Fruit fly (Drosophila melanogaster): Measurements from ENCODE around the gene Irp-1A.

Gene Irp-1A

DNA sequence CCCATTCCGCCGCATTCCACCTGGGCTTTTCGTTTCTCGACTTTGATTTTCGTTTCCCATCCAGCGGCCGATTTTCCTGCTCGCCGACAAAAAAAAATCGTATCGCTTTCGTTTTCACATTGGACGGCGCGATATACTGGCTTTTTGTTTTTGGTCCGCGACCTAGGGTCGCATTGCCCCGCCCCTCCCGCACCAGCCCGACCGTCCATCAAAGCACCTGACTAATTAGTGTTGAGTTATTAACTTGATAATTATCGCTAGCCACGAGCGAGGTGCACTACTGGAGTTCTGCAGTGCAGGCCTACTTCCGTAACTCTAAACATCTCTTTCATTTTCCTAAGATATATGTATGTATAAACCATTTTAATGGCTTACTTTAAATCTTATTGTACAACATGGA is 27.3 kb upstream of the Irp-1A start (continued):
- TF ChIP-seq h (optimal IDR thresholded peaks at IDR 0.05) = no peak
- 0 out of 3 replicates have a peak, but pooled peaks have one; percentile 22 for TF ChIP-seq CG2199 (GFP tag; IDR thresholded peaks at IDR 0.05)
- TF ChIP-seq CG13894 (tag; optimal IDR thresholded peaks at IDR 0.05) = no peak
- TF ChIP-seq CG16779 (GFP tag; IDR thresholded peaks at IDR 0.05) = no peak
- TF ChIP-seq hkb (optimal IDR thresholded peaks at IDR 0.05) = peak; percentile 36
- TF ChIP-seq hkb (GFP tag; IDR thresholded peaks at IDR 0.05) = no peak
- no peak for TF ChIP-seq gsb-n (tag; optimal IDR thresholded peaks at IDR 0.05)
- TF ChIP-seq CG31224 (GFP tag; IDR thresholded peaks at IDR 0.05) = no peak
- no peak for TF ChIP-seq schlank (tag; optimal IDR thresholded peaks at IDR 0.05)
- no peak for TF ChIP-seq CG12071 (GFP tag; optimal IDR thresholded peaks at IDR 0.05)
- no peak for TF ChIP-seq CkIIα-i1 (GFP tag; IDR thresholded peaks at IDR 0.05)
- TF ChIP-seq ham (GFP tag; IDR thresholded peaks at IDR 0.05) = no peak
- no peak for TF ChIP-seq pnt (GFP tag; optimal IDR thresholded peaks at IDR 0.05)
- no peak for TF ChIP-seq CG9437 (GFP tag; optimal IDR thresholded peaks at IDR 0.05)
- TF ChIP-seq insv (GFP tag; optimal IDR thresholded peaks at IDR 0.05) = no peak
- TF ChIP-seq CG2202 (tag; optimal IDR thresholded peaks at IDR 0.05) = no peak
- no peak for TF ChIP-seq CG6272 (GFP tag; IDR thresholded peaks at IDR 0.05)
- peak; percentile 20 for TF ChIP-seq Med (GFP tag)
- TF ChIP-seq CG9817 (tag; optimal IDR thresholded peaks at IDR 0.05) = no peak
- no peak for TF ChIP-seq Atf6 (GFP tag; IDR thresholded peaks at IDR 0.05)
- no peak for TF ChIP-seq Side (GFP tag; optimal IDR thresholded peaks at IDR 0.05)
- no peak for TF ChIP-seq CG6254 (GFP tag; optimal IDR thresholded peaks at IDR 0.05)
- 0 out of 2 replicates have a peak, but pooled peaks have one; percentile 34 for TF ChIP-seq chm (GFP tag; IDR thresholded peaks at IDR 0.05)
- no peak for TF ChIP-seq CG9876 (GFP tag; optimal IDR thresholded peaks at IDR 0.05)
- TF ChIP-seq sd (tag; optimal IDR thresholded peaks at IDR 0.05) = peak; percentile 65
- TF ChIP-seq nerfin-1 (tag; optimal IDR thresholded peaks at IDR 0.05) = no peak
- no peak for TF ChIP-seq CG12219 (GFP tag; optimal IDR thresholded peaks at IDR 0.05)
- TF ChIP-seq fd102C (GFP tag; optimal IDR thresholded peaks at IDR 0.05) = no peak
- TF ChIP-seq knrl (GFP tag; IDR thresholded peaks at IDR 0.05; ENCODE audit: partially characterized antibody) = no peak
- TF ChIP-seq sens-2 (GFP tag; IDR thresholded peaks at IDR 0.05) = no peak
- TF ChIP-seq Dip2 (GFP tag; IDR thresholded peaks at IDR 0.05) = no peak
- TF ChIP-seq CG12104 (GFP tag; optimal IDR thresholded peaks at IDR 0.05) = no peak
- TF ChIP-seq CG14050 (GFP tag; IDR thresholded peaks at IDR 0.05) = no peak
- TF ChIP-seq sc (optimal IDR thresholded peaks at IDR 0.05) = no peak
- no peak for TF ChIP-seq sc (GFP tag; optimal IDR thresholded peaks at IDR 0.05)
- TF ChIP-seq HmgD (GFP tag; optimal IDR thresholded peaks at IDR 0.05) = no peak
- no peak for TF ChIP-seq ci (GFP tag; IDR thresholded peaks at IDR 0.05)
- no peak for TF ChIP-seq zen (tag; optimal IDR thresholded peaks at IDR 0.05)
- no peak for TF ChIP-seq ewg (GFP tag; optimal IDR thresholded peaks at IDR 0.05)
- peak; percentile 62 for TF ChIP-seq crol (GFP tag; IDR thresholded peaks at IDR 0.05)

DNA sequence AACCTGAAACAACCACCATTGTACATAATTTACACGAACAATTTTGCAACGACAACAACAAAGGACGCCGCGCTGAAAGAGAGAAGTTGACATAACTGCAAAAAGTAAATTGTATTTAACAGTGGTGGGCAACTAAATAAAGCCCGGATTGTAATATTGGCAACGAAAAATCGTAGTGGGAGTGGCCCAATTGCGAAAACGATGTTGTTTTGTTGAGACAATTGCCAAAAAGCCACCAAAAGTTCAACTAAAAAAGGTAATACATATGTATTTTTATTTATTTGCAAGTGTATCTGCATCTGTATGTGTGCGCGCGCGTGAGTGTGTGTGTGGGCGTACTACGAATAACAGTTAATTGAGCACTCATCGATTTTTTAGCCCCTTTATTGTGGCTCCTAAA is 26.7 kb upstream of the Irp-1A start:
- no peak for TF ChIP-seq CG2889 (GFP tag; IDR thresholded peaks at IDR 0.05)
- peak; percentile 23; the same call in 1 of the 2 replicates for TF ChIP-seq Ada2b (GFP tag; IDR thresholded peaks at IDR 0.05)
- peak; percentile 15 for TF ChIP-seq nerfin-1 (tag; optimal IDR thresholded peaks at IDR 0.05)
- no peak for TF ChIP-seq bsh (GFP tag; optimal IDR thresholded peaks at IDR 0.05)
- TF ChIP-seq HLH3B (GFP tag; IDR thresholded peaks at IDR 0.05) = no peak
- TF ChIP-seq Ets97D (GFP tag; optimal IDR thresholded peaks at IDR 0.05) = no peak
- TF ChIP-seq gt (GFP tag; IDR thresholded peaks at IDR 0.05) = no peak
- no peak for TF ChIP-seq CG7987 (GFP tag; optimal IDR thresholded peaks at IDR 0.05)
- no peak for TF ChIP-seq CG7786 (GFP tag; optimal IDR thresholded peaks at IDR 0.05)
- no peak for TF ChIP-seq sens-2 (GFP tag; IDR thresholded peaks at IDR 0.05)
- no peak for TF ChIP-seq CG30431 (GFP tag; optimal IDR thresholded peaks at IDR 0.05)
- TF ChIP-seq Max (GFP tag; optimal IDR thresholded peaks at IDR 0.05) = no peak
- TF ChIP-seq slbo (GFP tag; IDR thresholded peaks at IDR 0.05) = peak; percentile 15; the same call in 1 of the 2 replicates
- TF ChIP-seq CG8290 (GFP tag; optimal IDR thresholded peaks at IDR 0.05) = no peak
- TF ChIP-seq CG8290 (tag; optimal IDR thresholded peaks at IDR 0.05) = peak in 1 of 2 experiments; percentile 5
- no peak for TF ChIP-seq CG4360 (GFP tag; IDR thresholded peaks at IDR 0.05)
- peak; percentile 57 for TF ChIP-seq CG11696 (GFP tag; IDR thresholded peaks at IDR 0.05)
- no peak for TF ChIP-seq CG2129 (GFP tag; IDR thresholded peaks at IDR 0.05; ENCODE audit: partially characterized antibody)
